Worm (Caenorhabditis elegans): ENCODE data around the gene D1044.7.

Gene D1044.7

DNA sequence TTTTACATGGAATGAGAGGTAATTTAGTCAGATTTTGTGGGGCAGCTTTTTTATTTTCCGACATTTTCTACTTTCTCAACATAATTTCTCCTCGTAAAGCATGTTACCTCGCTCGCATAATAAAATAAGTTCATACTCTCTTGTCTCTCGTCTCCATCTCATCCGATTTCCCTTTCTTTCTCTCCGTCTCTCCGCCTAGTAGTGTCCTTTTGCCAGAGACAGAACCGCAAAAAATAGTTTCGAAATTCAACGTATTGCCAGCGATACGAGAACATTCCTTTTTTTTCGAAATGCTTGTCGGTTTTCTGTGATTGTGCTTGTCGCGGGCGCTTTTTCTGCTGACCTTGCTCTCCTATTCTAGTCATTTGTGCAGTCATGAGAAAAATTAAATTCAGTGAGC, 4.4 kb downstream of the D1044.7 start (continued):
- TF ChIP-seq nfyb-1 (GFP tag; IDR thresholded peaks at IDR 0.05) = no peak
- TF ChIP-seq Y53F4B.3 (GFP tag; IDR thresholded peaks at IDR 0.05) = no peak
- TF ChIP-seq dox-1 (GFP tag; IDR thresholded peaks at IDR 0.05) = no peak
- TF ChIP-seq F57C9.4 (tag; optimal IDR thresholded peaks at IDR 0.05) = no peak
- TF ChIP-seq ekl-4 (GFP tag; IDR thresholded peaks at IDR 0.05) = no peak
- no peak for TF ChIP-seq lir-1 (GFP tag; conservative IDR thresholded peaks at IDR 0.05)
- TF ChIP-seq tbp1 (GFP tag; optimal IDR thresholded peaks at IDR 0.05) = peak; percentile 12
- TF ChIP-seq ztf-26 (tag; optimal IDR thresholded peaks at IDR 0.05) = no peak
- no peak for TF ChIP-seq cebp-1 (GFP tag; IDR thresholded peaks at IDR 0.05)
- TF ChIP-seq cebp-1 (tag; optimal IDR thresholded peaks at IDR 0.05) = peak; percentile 80
- no peak for TF ChIP-seq F10E7.11 (tag; optimal IDR thresholded peaks at IDR 0.05)
- 0 out of 2 replicates have a peak, but pooled peaks have one; percentile 12 for TF ChIP-seq C06A6.2 (GFP tag; conservative IDR thresholded peaks at IDR 0.05)
- TF ChIP-seq ztf-25 (GFP tag; IDR thresholded peaks at IDR 0.05) = no peak
- no peak for TF ChIP-seq hlh-26 (GFP tag; conservative IDR thresholded peaks at IDR 0.05)
- TF ChIP-seq nhr-27 (tag; optimal IDR thresholded peaks at IDR 0.05) = no peak
- no peak; the same call in 1 of the 2 replicates for TF ChIP-seq Y53G8AR.9 (GFP tag; conservative IDR thresholded peaks at IDR 0.05)
- TF ChIP-seq tlf-1 (GFP tag; optimal IDR thresholded peaks at IDR 0.05) = no peak
- TF ChIP-seq lsy-27 (tag; optimal IDR thresholded peaks at IDR 0.05; ENCODE audit: borderline replicate concordance, insufficient read depth) = no peak
- no peak for TF ChIP-seq B0261.1 (tag; optimal IDR thresholded peaks at IDR 0.05)
- TF ChIP-seq hmg-20 (GFP tag; IDR thresholded peaks at IDR 0.05) = no peak
- no peak for TF ChIP-seq aptf-2 (GFP tag; conservative IDR thresholded peaks at IDR 0.05)
- peak; percentile 25 for TF ChIP-seq ets-4 (GFP tag; optimal IDR thresholded peaks at IDR 0.05)
- no peak for TF ChIP-seq hrde-1 (tag; optimal IDR thresholded peaks at IDR 0.05; ENCODE audit: borderline replicate concordance)
- no peak for TF ChIP-seq hsf-1 (GFP tag; IDR thresholded peaks at IDR 0.05)
- TF ChIP-seq F52B5.7 (tag; optimal IDR thresholded peaks at IDR 0.05) = no peak
- TF ChIP-seq dpl-1 (GFP tag; optimal IDR thresholded peaks at IDR 0.05) = no peak
- peak in 1 of 2 experiments; percentile 12 for TF ChIP-seq let-607 (tag; optimal IDR thresholded peaks at IDR 0.05)
- TF ChIP-seq hmg-1.2 (GFP tag; IDR thresholded peaks at IDR 0.05) = peak; percentile 51; the same call in 1 of the 2 replicates

DNA sequence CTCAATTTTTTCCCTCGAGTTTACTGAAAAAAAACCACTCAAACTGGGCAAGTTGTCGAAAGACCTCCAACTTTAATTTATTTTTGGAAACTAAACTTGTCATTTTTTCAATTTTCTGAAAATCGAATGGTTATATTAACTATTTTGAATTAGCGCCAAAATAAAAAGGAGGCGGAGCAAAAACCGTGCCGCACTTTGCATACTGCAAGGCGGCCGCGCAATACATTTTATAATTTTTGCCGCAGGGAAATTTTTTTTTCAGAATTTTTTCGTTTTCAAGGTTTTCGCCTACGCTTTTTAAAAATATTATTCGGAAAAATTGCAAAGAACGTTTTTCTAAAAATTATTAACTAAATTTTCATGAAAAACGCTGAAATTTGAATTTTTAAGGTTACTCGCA, 4.9 kb downstream of the D1044.7 start:
- TF ChIP-seq nhr-80 (tag; optimal IDR thresholded peaks at IDR 0.05) (no peak), ceh-79 (tag; optimal IDR thresholded peaks at IDR 0.05) (no peak), bed-1 (GFP tag; IDR thresholded peaks at IDR 0.05) (no peak), Y79H2A.3 (GFP tag; conservative IDR thresholded peaks at IDR 0.05) (0 out of 2 replicates have a peak, but pooled peaks have one; percentile 10), hmg-1.2 (GFP tag; IDR thresholded peaks at IDR 0.05) (0 out of 2 replicates have a peak, but pooled peaks have one; percentile 5), efl-1 (GFP tag; optimal IDR thresholded peaks at IDR 0.05) (peak; percentile 72), snpc-3.4 (tag; optimal IDR thresholded peaks at IDR 0.05) (peak; percentile 5), ceh-100 (GFP tag; IDR thresholded peaks at IDR 0.05) (peak; percentile 19; the same call in 1 of the 2 replicates), ztf-25 (GFP tag; IDR thresholded peaks at IDR 0.05) (no peak), him-1 (tag; optimal IDR thresholded peaks at IDR 0.05) (peak; percentile 56), xnd-1 (tag; optimal IDR thresholded peaks at IDR 0.05) (peak; percentile 6), mxl-1 (tag; optimal IDR thresholded peaks at IDR 0.05) (no peak), attf-3 (GFP tag; conservative IDR thresholded peaks at IDR 0.05) (peak; percentile 54; the same call in 1 of the 2 replicates), akir-1 (GFP tag; optimal IDR thresholded peaks at IDR 0.05) (no peak), F33H1.4 (GFP tag; IDR thresholded peaks at IDR 0.05) (peak; percentile 55; the same call in 1 of the 2 replicates), F57C9.4 (tag; optimal IDR thresholded peaks at IDR 0.05) (no peak), madf-6 (GFP tag; IDR thresholded peaks at IDR 0.05) (peak; percentile 69; the same call in 1 of the 2 replicates), lin-54 (GFP tag; optimal IDR thresholded peaks at IDR 0.05) (peak; percentile 82), snpc-1.3 (tag; optimal IDR thresholded peaks at IDR 0.05; ENCODE audit: insufficient read depth) (peak; percentile 35), lin-35 (GFP tag; optimal IDR thresholded peaks at IDR 0.05) (peak in 1 of 3 experiments; percentile 36), ceh-91 (GFP tag; IDR thresholded peaks at IDR 0.05) (peak; percentile 48; the same call in 1 of the 2 replicates), lsl-1 (GFP tag; optimal IDR thresholded peaks at IDR 0.05) (peak; percentile 41), dpl-1 (GFP tag; optimal IDR thresholded peaks at IDR 0.05) (peak; percentile 64), pbrm-1 (GFP tag; IDR thresholded peaks at IDR 0.05) (0 out of 2 replicates have a peak, but pooled peaks have one; percentile 23)
